Fruit fly (Drosophila melanogaster): ENCODE measurements around the gene CG9257.

Gene CG9257

DNA sequence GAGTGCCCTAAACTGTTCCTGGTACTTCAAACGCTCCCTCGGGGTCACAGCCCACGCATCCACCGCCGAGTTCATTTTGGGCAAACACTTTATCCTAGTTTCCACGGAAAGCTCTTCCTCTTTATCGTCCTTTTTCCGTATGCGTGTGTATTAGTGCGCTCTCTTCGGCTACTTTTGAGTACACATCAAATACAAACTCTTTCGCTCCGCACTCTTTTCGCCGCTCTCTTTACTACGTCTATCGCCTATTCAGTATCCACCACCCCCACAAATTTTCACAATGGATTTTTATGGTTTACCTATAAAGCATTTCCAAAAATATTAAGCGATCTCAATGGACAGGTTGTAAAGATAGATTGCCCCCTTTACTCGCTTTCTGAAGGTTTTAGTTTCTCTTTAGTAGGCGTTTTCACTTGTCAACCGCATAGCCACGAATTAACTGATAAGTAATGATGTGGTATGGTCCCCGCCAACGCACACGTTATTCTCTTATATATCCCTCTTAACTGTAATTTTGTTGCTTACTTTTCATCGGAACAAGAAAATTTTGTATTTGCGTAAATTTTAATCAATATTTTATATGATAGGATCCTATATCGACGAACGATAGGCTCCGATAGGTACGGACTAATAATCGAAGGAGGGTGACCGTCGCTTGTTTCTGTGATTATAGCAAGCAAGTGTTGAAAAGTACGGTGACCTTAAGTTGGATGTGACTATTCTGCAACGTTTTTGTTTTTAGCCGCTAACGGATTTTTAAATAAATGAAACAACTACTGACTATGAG, 39.4 kb downstream of the CG9257 start, which contains the start of gene Dap160:
Gene Dap160, minus strand, starts transcription at position 634 of the 787 bp plus-strand sequence.
- TF ChIP-seq CG17801 (GFP tag; optimal IDR thresholded peaks at IDR 0.05; ENCODE audit: partially characterized antibody) = no peak

DNA sequence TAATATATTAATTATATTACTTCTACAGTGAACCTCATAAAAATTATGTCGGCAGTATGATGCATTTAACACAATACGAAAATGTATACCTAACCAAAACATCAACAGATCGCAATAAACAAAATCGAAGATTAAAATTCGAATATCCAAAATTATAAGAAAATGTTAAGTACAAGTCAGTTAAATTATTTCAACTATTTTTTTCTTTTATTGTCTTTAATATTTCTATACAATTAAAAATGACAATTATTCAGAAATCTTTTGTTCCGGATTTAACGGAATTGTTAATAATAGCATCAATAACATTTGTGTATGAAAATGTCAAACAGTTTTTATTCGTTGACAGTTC, 39.9 kb downstream of the CG9257 start:
- TF ChIP-seq CG17801 (GFP tag; optimal IDR thresholded peaks at IDR 0.05; ENCODE audit: partially characterized antibody) = no peak

DNA sequence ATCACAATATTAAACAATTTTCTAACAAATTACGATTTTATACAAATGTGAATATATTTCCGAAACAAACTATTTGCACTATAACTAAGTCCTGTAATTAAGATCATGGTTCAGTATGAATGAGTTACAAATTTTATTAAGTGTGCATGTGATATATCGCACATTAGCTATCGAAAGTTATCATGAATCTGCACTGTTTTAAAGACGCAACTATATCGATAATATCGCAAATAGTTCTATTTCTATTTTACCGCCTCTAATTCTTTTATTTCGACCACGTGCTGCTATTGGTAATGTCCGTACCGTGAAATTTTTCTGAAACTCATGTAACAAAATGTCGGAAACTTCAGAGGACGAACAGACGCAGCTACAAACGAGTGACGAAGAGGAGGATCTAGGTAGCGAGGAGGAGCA, 40.4 kb downstream of the CG9257 start, which contains the start of gene pths:
Gene pths, plus strand, starts transcription at position 258 of the 414 bp plus-strand sequence.
- TF ChIP-seq CG17801 (GFP tag; optimal IDR thresholded peaks at IDR 0.05; ENCODE audit: partially characterized antibody) = no peak

DNA sequence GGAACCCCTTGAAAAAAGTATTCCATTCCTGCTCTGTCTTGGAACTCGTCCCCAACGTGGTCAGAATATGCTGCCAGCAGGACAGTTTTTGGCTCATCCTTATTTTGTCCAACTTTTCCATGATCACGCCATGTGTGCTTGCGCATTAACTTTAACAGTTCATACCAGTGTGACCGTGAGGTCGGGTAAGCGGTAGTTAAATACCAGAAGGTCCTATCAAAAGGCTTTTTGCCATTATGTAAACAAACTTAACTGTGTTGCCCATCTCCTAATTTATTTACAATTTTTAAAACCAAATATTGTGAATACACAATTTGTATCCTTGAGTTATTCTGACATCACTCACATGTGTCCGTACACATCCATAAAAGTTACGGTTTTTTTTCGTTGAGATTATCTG, 45.7 kb downstream of the CG9257 start, which contains the start of gene del:
Gene del, minus strand, starts transcription at position 305 of the 400 bp plus-strand sequence.
- no peak for TF ChIP-seq CG17801 (GFP tag; optimal IDR thresholded peaks at IDR 0.05; ENCODE audit: partially characterized antibody)

DNA sequence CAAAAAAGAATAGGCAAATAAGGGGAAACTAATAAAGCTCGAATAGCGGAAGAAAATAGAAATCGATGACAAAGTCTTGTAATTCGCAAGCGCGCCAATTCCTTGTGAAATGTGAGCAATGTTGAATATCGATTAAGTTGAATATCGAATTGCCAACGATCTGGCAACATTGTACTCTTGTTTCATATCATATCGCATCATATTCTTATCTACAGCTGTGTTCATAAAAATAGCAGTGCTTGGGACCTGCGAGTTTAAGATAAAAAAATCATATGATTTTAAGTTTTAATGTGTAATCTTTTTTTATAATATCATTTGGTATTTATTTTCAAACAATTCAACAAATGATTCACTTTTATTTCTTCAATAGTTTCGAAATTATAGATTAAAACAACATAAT, 46.5 kb downstream of the CG9257 start:
- no peak for TF ChIP-seq CG17801 (GFP tag; optimal IDR thresholded peaks at IDR 0.05; ENCODE audit: partially characterized antibody)

DNA sequence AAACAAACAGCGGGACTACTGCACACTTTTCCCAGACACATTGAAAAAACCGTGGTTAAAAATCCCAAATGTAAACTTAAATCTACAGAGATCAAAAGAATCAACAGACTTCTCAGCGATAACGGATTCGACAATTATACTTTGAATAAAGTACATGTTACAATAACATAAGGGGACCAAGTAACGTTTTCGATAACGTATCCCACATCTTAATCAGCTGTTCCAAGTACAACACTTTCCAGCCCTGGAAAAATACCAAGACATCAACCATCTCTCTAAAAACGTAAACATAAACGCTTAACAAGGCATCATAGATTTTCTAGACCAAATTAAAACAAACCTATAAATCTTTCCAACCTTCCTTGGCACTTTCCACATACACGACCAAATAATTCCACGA, 51.3 kb downstream of the CG9257 start:
- TF ChIP-seq CG17801 (GFP tag; optimal IDR thresholded peaks at IDR 0.05; ENCODE audit: partially characterized antibody) = no peak

Data from ovary, adult (tissue).